Worm (Caenorhabditis elegans): ENCODE data around the gene dct-18.

ce11 chrII:12897942-12898341 lies 33.7 kb upstream of the dct-18 start, which contains the start of gene clec-64:
- TF ChIP-seq him-1 (tag; optimal IDR thresholded peaks at IDR 0.05) (no peak), W03F9.2 (tag; optimal IDR thresholded peaks at IDR 0.05) (no peak), dao-5 (tag; optimal IDR thresholded peaks at IDR 0.05) (no peak)

Measured in whole organism, L4/young adult.